Worm (Caenorhabditis elegans) whole organism, late embryonic: Measurements from ENCODE around the gene cest-16.

Experiments used
- ama-1 ChIP-seq: fragments of 150-350 bp; optimal IDR thresholded peaks from 2 replicates; lab custom pipeline; 2014
- dve-1 ChIP-seq: sonication (generic microtip); optimal IDR thresholded peaks from 2 replicates; lab custom pipeline; 2017; ENCODE audit warnings: antibody characterized with exemption, mild to moderate bottlenecking, missing genetic modification characterization, missing compliant biosample characterization

- TF ChIP-seq dve-1 (tag; lab: Kevin White, UChicago) (no peak), ama-1 (lab: Kevin White, UChicago) (no peak)
Observed at ce11 chrX:6253160-6253559, 46.6 kb upstream of the cest-16 start.
